Fruit fly (Drosophila melanogaster) whole organism, wandering third instar larva: ENCODE data around the gene PolA1.

Source experiments
- Abd-B ChIP-seq: fragments of >200 bp; optimal IDR thresholded peaks from 2 replicates; lab custom pipeline; 2017; ENCODE audit warnings: missing biosample characterization, missing genetic modification characterization
- CG32264 ChIP-seq: fragments of 200-800 bp; sonication (Bioruptor generic); optimal IDR thresholded peaks from 2 replicates; lab custom pipeline; 2016; ENCODE audit warnings: missing biosample characterization, missing genetic modification characterization
- CG9705 ChIP-seq: fragments of 200-800 bp; sonication (Bioruptor generic); optimal IDR thresholded peaks from 2 replicates; lab custom pipeline; 2018; ENCODE audit warnings: missing biosample characterization, mild to moderate bottlenecking, missing genetic modification characterization
- CrebA ChIP-seq: fragments of 200-800 bp; sonication (Bioruptor generic); optimal IDR thresholded peaks from 2 replicates; lab custom pipeline; 2016; ENCODE audit warnings: missing biosample characterization, mild to moderate bottlenecking, missing genetic modification characterization, borderline replicate concordance
- Dfd ChIP-seq: fragments of >200 bp; optimal IDR thresholded peaks from 2 replicates; lab custom pipeline; 2017; ENCODE audit warnings: missing biosample characterization, missing genetic modification characterization
- Dif ChIP-seq: fragments of 200-275, 200-300 bp; sonication (Bioruptor generic); optimal IDR thresholded peaks from 2 replicates; lab custom pipeline; 2018; ENCODE audit warnings: missing biosample characterization, missing genetic modification characterization; ENCODE audit not compliant: partially characterized antibody
- GATAd ChIP-seq: sonication (Bioruptor generic); optimal IDR thresholded peaks from 2 replicates; lab custom pipeline; 2016; ENCODE audit warnings: missing biosample characterization, missing genetic modification characterization
- HLH106 ChIP-seq: fragments of 200-800 bp; optimal IDR thresholded peaks from 3 replicates; lab custom pipeline; 2019; ENCODE audit warnings: missing biosample characterization, mild to moderate bottlenecking, missing genetic modification characterization, moderate library complexity
- Hnf4 ChIP-seq: fragments of 200-800 bp; sonication (Bioruptor generic); optimal IDR thresholded peaks from 2 replicates; lab custom pipeline; 2016; ENCODE audit warnings: missing biosample characterization, mild to moderate bottlenecking, missing genetic modification characterization
- Hr78 ChIP-seq: fragments of >200 bp; optimal IDR thresholded peaks from 2 replicates; lab custom pipeline; 2017; ENCODE audit warnings: missing biosample characterization, missing genetic modification characterization
- Hr83 ChIP-seq: fragments of 200-300 bp; sonication (Bioruptor generic); optimal IDR thresholded peaks from 2 replicates; lab custom pipeline; 2016; ENCODE audit warnings: missing biosample characterization, mild to moderate bottlenecking, missing genetic modification characterization, moderate library complexity; ENCODE audit not compliant: poor library complexity, severe bottlenecking
- Jra ChIP-seq: sonication (Bioruptor generic); optimal IDR thresholded peaks from 2 replicates; lab custom pipeline; 2016; ENCODE audit warnings: missing biosample characterization, missing genetic modification characterization
- Mio ChIP-seq: sonication (Bioruptor generic); optimal IDR thresholded peaks from 2 replicates; lab custom pipeline; 2016; ENCODE audit warnings: missing biosample characterization, missing genetic modification characterization
- Myc ChIP-seq: fragments of >200 bp; optimal IDR thresholded peaks from 2 replicates; lab custom pipeline; 2017
- N ChIP-seq: fragments of >200 bp; optimal IDR thresholded peaks from 2 replicates; lab custom pipeline; 2018; ENCODE audit warnings: missing biosample characterization, missing external identifiers, missing genetic modification characterization
- OdsH ChIP-seq: fragments of 200-800 bp; sonication (Bioruptor generic); optimal IDR thresholded peaks from 2 replicates; lab custom pipeline; 2016; ENCODE audit warnings: missing biosample characterization, mild to moderate bottlenecking, missing genetic modification characterization
- Rel ChIP-seq, 2 experiments: fragments of 200-800 bp; sonication (Bioruptor generic) in 1 of 2; optimal IDR thresholded peaks; 2 replicates in 1 of 2; 3 replicates in 1 of 2; lab custom pipeline; 2016 to 2019; ENCODE audit warnings: mild to moderate bottlenecking in 2 of 2, missing biosample characterization in 2 of 2, missing genetic modification characterization in 2 of 2, moderate library complexity in 1 of 2
- Sp1 ChIP-seq: fragments of 200-800 bp; sonication (Bioruptor generic); optimal IDR thresholded peaks from 3 replicates; lab custom pipeline; 2019; ENCODE audit warnings: missing biosample characterization, mild to moderate bottlenecking, missing genetic modification characterization, moderate library complexity
- Vsx2 ChIP-seq: fragments of 200-300, 225-300 bp; sonication (Bioruptor generic); optimal IDR thresholded peaks from 2 replicates; lab custom pipeline; 2018; ENCODE audit warnings: missing biosample characterization, missing genetic modification characterization; ENCODE audit not compliant: partially characterized antibody
- br ChIP-seq: fragments of 200-800 bp; sonication (Bioruptor generic); optimal IDR thresholded peaks from 2 replicates; lab custom pipeline; 2016; ENCODE audit warnings: missing biosample characterization, missing genetic modification characterization
- brk ChIP-seq: fragments of 200-800 bp; sonication (Bioruptor generic); optimal IDR thresholded peaks from 2 replicates; lab custom pipeline; 2016; ENCODE audit warnings: missing biosample characterization, mild to moderate bottlenecking, missing genetic modification characterization
- dl ChIP-seq, 2 experiments: fragments of 175-275, 200-275 bp in 1 of 2; fragments of 200-275 bp in 1 of 2; sonication (Bioruptor generic); optimal IDR thresholded peaks; lab custom pipeline; 2018; ENCODE audit warnings: mild to moderate bottlenecking in 2 of 2, missing biosample characterization in 2 of 2, missing genetic modification characterization in 2 of 2, moderate library complexity in 2 of 2; ENCODE audit not compliant: partially characterized antibody in 2 of 2, insufficient read depth in 1 of 2
- dmrt93B ChIP-seq: fragments of 200-800 bp; sonication (Bioruptor generic); optimal IDR thresholded peaks from 2 replicates; lab custom pipeline; 2018; ENCODE audit warnings: missing biosample characterization, mild to moderate bottlenecking, missing genetic modification characterization
- dsf ChIP-seq: sonication (Bioruptor generic); optimal IDR thresholded peaks from 2 replicates; lab custom pipeline; 2016; ENCODE audit warnings: missing biosample characterization, missing genetic modification characterization, borderline replicate concordance
- ey ChIP-seq: fragments of 200-800 bp; sonication (Bioruptor generic); optimal IDR thresholded peaks from 2 replicates; lab custom pipeline; 2016; ENCODE audit warnings: missing biosample characterization, missing genetic modification characterization
- foxo ChIP-seq, 2 experiments: fragments of 200-800 bp; sonication (Bioruptor generic); optimal IDR thresholded peaks; 2 replicates in 1 of 2; 3 replicates in 1 of 2; lab custom pipeline; 2016 to 2017; ENCODE audit warnings: missing biosample characterization in 2 of 2, missing genetic modification characterization in 2 of 2
- fru ChIP-seq: fragments of 200-800 bp; sonication (Bioruptor generic); optimal IDR thresholded peaks from 3 replicates; lab custom pipeline; 2016; ENCODE audit warnings: missing biosample characterization, mild to moderate bottlenecking, missing genetic modification characterization
- h ChIP-seq: fragments of 200-800 bp; sonication (Bioruptor generic); optimal IDR thresholded peaks from 3 replicates; lab custom pipeline; 2016; ENCODE audit warnings: missing biosample characterization, mild to moderate bottlenecking, missing genetic modification characterization
- jim ChIP-seq: fragments of 175-275, 200-325 bp; sonication (Bioruptor generic); optimal IDR thresholded peaks from 2 replicates; lab custom pipeline; 2016; ENCODE audit warnings: missing biosample characterization, mild to moderate bottlenecking, missing genetic modification characterization
- lola ChIP-seq: fragments of >200 bp; optimal IDR thresholded peaks from 2 replicates; lab custom pipeline; 2017; ENCODE audit warnings: missing biosample characterization, missing genetic modification characterization
- pan ChIP-seq: fragments of >200 bp; optimal IDR thresholded peaks from 2 replicates; lab custom pipeline; 2017
- psq ChIP-seq: fragments of 200-800 bp; sonication (Bioruptor generic); optimal IDR thresholded peaks from 3 replicates; lab custom pipeline; 2017; ENCODE audit warnings: missing biosample characterization, mild to moderate bottlenecking, missing genetic modification characterization, moderate library complexity
- rgr ChIP-seq: fragments of 200-800 bp; sonication (Bioruptor generic); optimal IDR thresholded peaks from 3 replicates; lab custom pipeline; 2016; ENCODE audit warnings: missing biosample characterization, mild to moderate bottlenecking, missing genetic modification characterization
- sage ChIP-seq: fragments of 200-800 bp; sonication (Bioruptor generic); optimal IDR thresholded peaks from 2 replicates; lab custom pipeline; 2016; ENCODE audit warnings: missing biosample characterization, mild to moderate bottlenecking, missing genetic modification characterization
- sv ChIP-seq: fragments of 200-800 bp; sonication (Bioruptor generic); optimal IDR thresholded peaks from 3 replicates; lab custom pipeline; 2016; ENCODE audit warnings: missing biosample characterization, missing genetic modification characterization
- tai ChIP-seq: sonication (Bioruptor generic); optimal IDR thresholded peaks from 2 replicates; lab custom pipeline; 2016; ENCODE audit warnings: missing biosample characterization, missing genetic modification characterization
- usp ChIP-seq: fragments of >200 bp; optimal IDR thresholded peaks from 2 replicates; lab custom pipeline; 2017; ENCODE audit warnings: missing biosample characterization, missing genetic modification characterization
- woc ChIP-seq: sonication (Bioruptor generic); optimal IDR thresholded peaks from 2 replicates; lab custom pipeline; 2016; ENCODE audit warnings: missing biosample characterization, mild to moderate bottlenecking, missing genetic modification characterization

Gene PolA1

dm6 chr3R:21649823-21650499, 21.6 kb downstream of the PolA1 start:
- TF ChIP-seq pan (lab: Kevin White, UChicago) (no peak), N (GFP tag; lab: Kevin White, UChicago) (no peak), Hnf4 (GFP tag; lab: Kevin White, UChicago) (no peak), sv (GFP tag; lab: Kevin White, UChicago) (no peak), HLH106 (peak; percentile 72), woc (GFP tag; lab: Kevin White, UChicago) (peak; percentile 40), jim (GFP tag; lab: Kevin White, UChicago) (peak; percentile 18), rgr (GFP tag; lab: Kevin White, UChicago) (peak; percentile 53), Rel (GFP tag; optimal IDR thresholded peaks at IDR 0.05; lab: Kevin White, UChicago) (no peak), Rel (tag; optimal IDR thresholded peaks at IDR 0.05; lab: Kevin White, UChicago) (peak; percentile 53), GATAd (GFP tag; lab: Kevin White, UChicago) (peak; percentile 28), tai (GFP tag; lab: Kevin White, UChicago) (no peak), Hr83 (GFP tag; lab: Kevin White, UChicago) (peak; percentile 57), h (GFP tag; lab: Kevin White, UChicago) (peak; percentile 61), ey (peak; percentile 49), Dif (no peak), brk (GFP tag; lab: Kevin White, UChicago) (no peak), foxo (GFP tag; optimal IDR thresholded peaks at IDR 0.05; lab: Kevin White, UChicago) (peak in 1 of 2 experiments; percentile 71), dmrt93B (GFP tag; lab: Kevin White, UChicago) (peak; percentile 66), sage (peak; percentile 18), OdsH (GFP tag; lab: Kevin White, UChicago) (peak; percentile 74), CG9705 (GFP tag; lab: Kevin White, UChicago) (peak; percentile 23), Sp1 (GFP tag; lab: Kevin White, UChicago) (peak; percentile 71), Abd-B (GFP tag; lab: Kevin White, UChicago) (no peak), fru (peak; percentile 64), psq (peak; percentile 34), CrebA (GFP tag; lab: Kevin White, UChicago) (peak; percentile 15), dsf (GFP tag; lab: Kevin White, UChicago) (no peak), dl (GFP tag; optimal IDR thresholded peaks at IDR 0.05; lab: Kevin White, UChicago; ENCODE audit: insufficient read depth in 1 of 2, partially characterized antibody in 2 of 2) (peak in 1 of 2 experiments; percentile 37), br (GFP tag; lab: Kevin White, UChicago) (no peak), Hr78 (GFP tag; lab: Kevin White, UChicago) (no peak), Vsx2 (peak; percentile 18)

DNA sequence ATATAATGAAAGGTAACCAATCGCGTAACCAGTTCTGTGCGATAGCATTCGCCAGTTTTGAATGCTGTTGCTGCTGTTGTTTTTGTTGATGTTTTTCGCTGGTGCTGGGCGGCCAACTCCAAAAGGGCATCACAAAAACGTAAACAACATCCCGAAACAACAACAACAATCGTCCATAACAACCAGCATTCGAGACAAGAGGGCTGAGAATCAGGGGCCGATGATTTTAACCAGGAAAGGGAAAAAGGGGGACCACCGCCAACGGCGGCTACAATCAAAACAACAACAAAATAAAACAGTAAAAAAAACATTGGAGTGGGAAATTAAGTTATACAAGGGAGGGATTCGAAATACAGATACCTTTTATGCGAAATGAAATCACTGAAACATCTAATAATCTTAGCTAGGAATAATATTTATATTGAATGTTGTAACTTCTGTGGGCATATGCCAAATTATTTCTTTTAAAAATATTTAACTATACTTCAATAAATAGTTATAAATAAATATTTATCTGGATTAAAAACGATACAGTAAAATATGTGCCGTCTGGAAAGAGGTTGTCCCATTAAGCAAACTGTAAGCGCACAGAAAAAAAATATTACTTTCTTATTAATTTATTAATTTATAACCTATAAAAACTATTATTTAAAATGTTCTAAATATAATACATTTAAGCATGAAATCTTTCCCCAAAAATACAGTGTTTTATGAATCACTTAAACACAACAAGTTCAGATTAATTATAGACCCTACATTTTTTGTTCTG, 22.3 kb downstream of the PolA1 start:
- TF ChIP-seq pan (lab: Kevin White, UChicago): peak; percentile 39
- TF ChIP-seq psq: peak; percentile 61
- no peak for TF ChIP-seq lola (GFP tag; lab: Kevin White, UChicago)
- no peak for TF ChIP-seq Abd-B (GFP tag; lab: Kevin White, UChicago)
- TF ChIP-seq CG32264 (GFP tag; lab: Kevin White, UChicago): no peak
- no peak for TF ChIP-seq usp (GFP tag; lab: Kevin White, UChicago)
- TF ChIP-seq rgr (GFP tag; lab: Kevin White, UChicago): peak; percentile 45
- peak; percentile 48 for TF ChIP-seq OdsH (GFP tag; lab: Kevin White, UChicago)
- peak; percentile 85 for TF ChIP-seq Sp1 (GFP tag; lab: Kevin White, UChicago)
- no peak for TF ChIP-seq GATAd (GFP tag; lab: Kevin White, UChicago)
- TF ChIP-seq CrebA (GFP tag; lab: Kevin White, UChicago): peak; percentile 17
- TF ChIP-seq sv (GFP tag; lab: Kevin White, UChicago): no peak
- TF ChIP-seq dsf (GFP tag; lab: Kevin White, UChicago): no peak
- TF ChIP-seq jim (GFP tag; lab: Kevin White, UChicago): no peak
- no peak for TF ChIP-seq Mio (GFP tag; lab: Kevin White, UChicago)
- no peak for TF ChIP-seq fru
- TF ChIP-seq br (GFP tag; lab: Kevin White, UChicago): no peak
- TF ChIP-seq HLH106: peak; percentile 85
- TF ChIP-seq sage: no peak
- no peak for TF ChIP-seq Vsx2
- no peak for TF ChIP-seq N (GFP tag; lab: Kevin White, UChicago)
- TF ChIP-seq Dfd (GFP tag; lab: Kevin White, UChicago): no peak
- no peak for TF ChIP-seq Myc
- no peak for TF ChIP-seq woc (GFP tag; lab: Kevin White, UChicago)
- TF ChIP-seq dmrt93B (GFP tag; lab: Kevin White, UChicago): peak; percentile 69
- no peak for TF ChIP-seq ey
- TF ChIP-seq Jra (GFP tag; lab: Kevin White, UChicago): no peak
- peak; percentile 35 for TF ChIP-seq h (GFP tag; lab: Kevin White, UChicago)
- no peak for TF ChIP-seq Hr83 (GFP tag; lab: Kevin White, UChicago)
- TF ChIP-seq Hnf4 (GFP tag; lab: Kevin White, UChicago): no peak
- TF ChIP-seq tai (GFP tag; lab: Kevin White, UChicago): no peak
- no peak for TF ChIP-seq CG9705 (GFP tag; lab: Kevin White, UChicago)
- TF ChIP-seq foxo (GFP tag; optimal IDR thresholded peaks at IDR 0.05; lab: Kevin White, UChicago): peak in 1 of 2 experiments; percentile 49
- peak; percentile 28 for TF ChIP-seq Rel (GFP tag; optimal IDR thresholded peaks at IDR 0.05; lab: Kevin White, UChicago)
- TF ChIP-seq Rel (tag; optimal IDR thresholded peaks at IDR 0.05; lab: Kevin White, UChicago): peak; percentile 94
- peak; percentile 32 for TF ChIP-seq brk (GFP tag; lab: Kevin White, UChicago)
- TF ChIP-seq dl (GFP tag; optimal IDR thresholded peaks at IDR 0.05; lab: Kevin White, UChicago; ENCODE audit: insufficient read depth in 1 of 2, partially characterized antibody in 2 of 2): no peak
- no peak for TF ChIP-seq Hr78 (GFP tag; lab: Kevin White, UChicago)
- no peak for TF ChIP-seq Dif
- TF ChIP-seq, all 38 proteins: peak for 12
